Worm (Caenorhabditis elegans) whole organism, L2 larva: ENCODE measurements around the gene C08E8.9.

Experiments
- fos-1 ChIP-seq: fragments of 150-350 bp; optimal IDR thresholded peaks from 2 replicates; lab custom pipeline; 2014; ENCODE audit warnings: missing biosample characterization, missing genetic modification characterization
- nhr-237 ChIP-seq: fragments of 150-350 bp; optimal IDR thresholded peaks from 2 replicates; lab custom pipeline; 2014; ENCODE audit warnings: missing biosample characterization, missing genetic modification characterization
- snpc-4 ChIP-seq: fragments of 150-350 bp; optimal IDR thresholded peaks from 2 replicates; lab custom pipeline; 2014; ENCODE audit warnings: missing biosample characterization, missing genetic modification characterization

DNA sequence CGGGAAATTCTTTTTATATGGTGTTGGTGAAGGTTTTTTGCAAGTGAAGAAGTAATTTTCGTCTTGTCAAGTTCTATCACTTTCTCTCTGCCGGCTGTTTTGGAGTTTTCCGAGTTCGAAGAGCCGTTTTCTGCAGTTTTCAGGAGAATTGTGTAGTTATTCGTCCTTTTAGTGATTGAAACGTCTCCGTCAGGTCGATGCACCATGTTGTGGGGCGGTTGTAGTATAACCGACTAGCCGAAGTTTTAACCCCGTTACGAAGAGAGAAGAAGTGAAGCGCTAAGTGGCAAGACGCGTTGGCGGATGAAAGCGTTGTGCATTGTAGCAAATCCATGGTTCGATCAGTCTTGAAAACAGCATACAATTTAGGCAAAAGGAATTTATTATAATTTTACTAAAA lies 38.1 kb downstream of the C08E8.9 start:
- TF ChIP-seq nhr-237 (tag; lab: Kevin White, UChicago) = no peak
- TF ChIP-seq fos-1 (tag; lab: Kevin White, UChicago) = no peak
- TF ChIP-seq snpc-4 (tag; lab: Kevin White, UChicago) = no peak
